Worm (Caenorhabditis elegans) whole organism, young adult: ENCODE data around the gene catp-6.

Source experiments
- K11D2.4 ChIP-seq: fragments of 200-800 bp; sonication (Bioruptor generic); IDR thresholded peaks from 2 replicates; pipeline ENCODE4 v1.3.6; 2022; ENCODE audit warnings: missing genetic modification reagents, missing genetic modification characterization, missing compliant biosample characterization
- hlh-12 ChIP-seq: sonication (generic microtip); optimal IDR thresholded peaks from 2 replicates; lab custom pipeline; 2016; ENCODE audit warnings: missing genetic modification characterization, missing compliant biosample characterization

ce11 chrIV:9832586-9832985 lies 8.2 kb upstream of the catp-6 start, which contains the start of gene kin-21:
- TF ChIP-seq hlh-12 (tag; lab: Kevin White, UChicago) (no peak), K11D2.4 (GFP tag; lab: Robert Waterston, UW) (no peak)
